Worm (Caenorhabditis elegans) whole organism, young adult: ENCODE data around the gene srw-94.

Experiments
- B0035.1 ChIP-seq: sonication (generic microtip); optimal IDR thresholded peaks from 2 replicates; lab custom pipeline; 2016; ENCODE audit warnings: missing genetic modification characterization, mild to moderate bottlenecking, missing compliant biosample characterization, missing genotype, missing genetic modification reagents
- C17E4.6 ChIP-seq: fragments of 200-800 bp; sonication (Bioruptor generic); IDR thresholded peaks from 2 replicates; pipeline ENCODE4 v1.3.6; 2022; ENCODE audit warnings: missing genetic modification reagents, missing genetic modification characterization, missing compliant biosample characterization
- bed-1 ChIP-seq: fragments of 200-800 bp; sonication (Bioruptor generic); IDR thresholded peaks from 2 replicates; pipeline ENCODE4 v1.3.6; 2022; ENCODE audit warnings: missing genetic modification reagents, missing genetic modification characterization, missing compliant biosample characterization
- ceh-91 ChIP-seq: fragments of 200-800 bp; sonication (Bioruptor generic); IDR thresholded peaks from 2 replicates; pipeline ENCODE4 v1.3.6; 2022; ENCODE audit warnings: missing genetic modification reagents, missing genetic modification characterization, missing compliant biosample characterization
- mes-4 ChIP-seq: sonication (generic microtip); optimal IDR thresholded peaks from 2 replicates; lab custom pipeline; 2016; ENCODE audit warnings: missing genotype, missing genetic modification characterization, missing compliant biosample characterization
- nhr-27 ChIP-seq: fragments of 200-800 bp; sonication (Bioruptor generic); optimal IDR thresholded peaks from 2 replicates; lab custom pipeline; 2018; ENCODE audit warnings: mild to moderate bottlenecking, missing genetic modification characterization, moderate library complexity, missing compliant biosample characterization
- pha-4 ChIP-seq: fragments of 150-350 bp; sonication (generic microtip); optimal IDR thresholded peaks from 2 replicates; lab custom pipeline; 2014; ENCODE audit warnings: missing biosample characterization, missing genetic modification reagents, missing genetic modification characterization
- unc-62 ChIP-seq: fragments of 150-350 bp; optimal IDR thresholded peaks from 2 replicates; lab custom pipeline; 2014; ENCODE audit warnings: missing biosample characterization, missing genetic modification reagents, missing genetic modification characterization
- ztf-18 ChIP-seq: sonication (generic microtip); optimal IDR thresholded peaks from 2 replicates; lab custom pipeline; 2016; ENCODE audit warnings: missing genotype, mild to moderate bottlenecking, missing genetic modification characterization, missing compliant biosample characterization

- no peak for TF ChIP-seq unc-62 (GFP tag; lab: Kevin White, UChicago)
- no peak for TF ChIP-seq bed-1
- TF ChIP-seq nhr-27 (tag; lab: Kevin White, UChicago) = no peak
- TF ChIP-seq ztf-18 (tag; lab: Kevin White, UChicago) = no peak
- no peak for TF ChIP-seq pha-4
- TF ChIP-seq mes-4 (tag; lab: Kevin White, UChicago) = no peak
- TF ChIP-seq C17E4.6 (GFP tag; lab: Robert Waterston, UW) = no peak
- TF ChIP-seq ceh-91 (GFP tag; lab: Robert Waterston, UW) = no peak
- no peak for TF ChIP-seq B0035.1 (tag; lab: Kevin White, UChicago)
Observed at ce11 chrIV:4866599-4866998, 52.3 kb downstream of the srw-94 start.
